Fruit fly (Drosophila melanogaster): Measurements from ENCODE around the gene Ste12DOR.
A peak's percentile ranks its signal among the peaks of the same experiment; 100 is the strongest.

- TF ChIP-seq kay (GFP tag; ENCODE audit: borderline replicate concordance) (peak; percentile 9), CG7101 (tag; optimal IDR thresholded peaks at IDR 0.05) (peak; percentile 83), CG1620 (GFP tag; optimal IDR thresholded peaks at IDR 0.05) (peak; percentile 80), cnc (optimal IDR thresholded peaks at IDR 0.05) (no peak), Hr96 (GFP tag; optimal IDR thresholded peaks at IDR 0.05) (no peak), CG33017 (tag; optimal IDR thresholded peaks at IDR 0.05) (no peak), CG12768 (GFP tag; optimal IDR thresholded peaks at IDR 0.05) (no peak), Clk (GFP tag; optimal IDR thresholded peaks at IDR 0.05) (no peak)
Observed at dm6 chrX:13972402-13972994, 27.5 kb upstream of the Ste12DOR start.
